Fruit fly (Drosophila melanogaster) whole organism, embryonic: ENCODE measurements around the gene cni.
A peak's percentile ranks its signal among the peaks of the same experiment; 100 is the strongest.

Experiments
- Bdp1 ChIP-seq: fragments of 200-800 bp; sonication (Bioruptor generic); optimal IDR thresholded peaks from 3 replicates; lab custom pipeline; 2016; ENCODE audit warnings: missing biosample characterization, missing genetic modification characterization
- CG11504 ChIP-seq: fragments of 200-800 bp; sonication (Bioruptor generic); optimal IDR thresholded peaks from 3 replicates; lab custom pipeline; 2019; ENCODE audit warnings: missing biosample characterization, mild to moderate bottlenecking, missing genetic modification characterization, moderate library complexity
- CG12219 ChIP-seq: fragments of 200-800 bp; sonication (Bioruptor generic); optimal IDR thresholded peaks from 3 replicates; lab custom pipeline; 2018; ENCODE audit warnings: missing biosample characterization, mild to moderate bottlenecking, missing genetic modification characterization
- CG15696 ChIP-seq: fragments of 200-800 bp; sonication (Bioruptor generic); optimal IDR thresholded peaks from 2 replicates; lab custom pipeline; 2019; ENCODE audit warnings: missing biosample characterization, mild to moderate bottlenecking, missing genetic modification characterization, moderate library complexity
- CG18262 ChIP-seq: fragments of 200-800 bp; optimal IDR thresholded peaks from 3 replicates; lab custom pipeline; 2019; ENCODE audit warnings: missing biosample characterization, mild to moderate bottlenecking, missing genetic modification characterization, moderate library complexity
- CG18599 ChIP-seq: fragments of 200-800 bp; sonication (Bioruptor generic); optimal IDR thresholded peaks from 3 replicates; lab custom pipeline; 2017; ENCODE audit warnings: missing biosample characterization, missing genetic modification characterization, mild to moderate bottlenecking, moderate library complexity, missing genetic modification reagents
- CG30431 ChIP-seq: fragments of 200-800 bp; sonication (Bioruptor generic); optimal IDR thresholded peaks from 2 replicates; lab custom pipeline; 2017; ENCODE audit warnings: missing biosample characterization, missing genetic modification characterization
- CG3065 ChIP-seq: fragments of 200-800 bp; sonication (Bioruptor generic); optimal IDR thresholded peaks from 2 replicates; lab custom pipeline; 2016; ENCODE audit warnings: missing biosample characterization, missing genetic modification characterization
- CG34224 ChIP-seq: fragments of 200-800 bp; sonication (Bioruptor generic); IDR thresholded peaks from 3 replicates; pipeline ENCODE4 v1.3.6; 2022; ENCODE audit warnings: missing biosample characterization, missing genetic modification characterization; ENCODE audit not compliant: partially characterized antibody
- CG43689 ChIP-seq: fragments of 200-800 bp; sonication (Bioruptor generic); IDR thresholded peaks from 2 replicates; pipeline ENCODE4 v1.3.6; 2022; ENCODE audit warnings: missing biosample characterization, missing genetic modification characterization
- CG4730 ChIP-seq: fragments of 200-800 bp; sonication (Bioruptor generic); IDR thresholded peaks from 2 replicates; pipeline ENCODE4 v1.3.6; 2022; ENCODE audit warnings: missing biosample characterization, missing genetic modification characterization
- CG4820 ChIP-seq: fragments of 200-800 bp; sonication (Bioruptor generic); optimal IDR thresholded peaks from 3 replicates; lab custom pipeline; 2016; ENCODE audit warnings: missing biosample characterization, missing genetic modification characterization
- CG5953 ChIP-seq: fragments of 200-800 bp; sonication (Bioruptor generic); IDR thresholded peaks from 2 replicates; pipeline ENCODE4 v1.3.6; 2022; ENCODE audit warnings: missing biosample characterization, missing genetic modification characterization
- CG6175 ChIP-seq: fragments of 200-800 bp; sonication (Bioruptor generic); IDR thresholded peaks from 3 replicates; pipeline ENCODE4 v1.3.6; 2022; ENCODE audit warnings: missing biosample characterization, missing genetic modification characterization
- CG6791 ChIP-seq: fragments of 200-800 bp; sonication (Bioruptor generic); IDR thresholded peaks from 3 replicates; pipeline ENCODE4 v1.3.6; 2022; ENCODE audit warnings: missing biosample characterization, missing genetic modification characterization; ENCODE audit not compliant: partially characterized antibody
- CG8924 ChIP-seq: fragments of 200-800 bp; optimal IDR thresholded peaks from 3 replicates; lab custom pipeline; 2019; ENCODE audit warnings: missing biosample characterization, mild to moderate bottlenecking, missing genetic modification characterization, moderate library complexity
- Dbx ChIP-seq: fragments of 200-800 bp; sonication (Bioruptor generic); IDR thresholded peaks from 3 replicates; pipeline ENCODE4 v1.3.6; 2022; ENCODE audit warnings: missing biosample characterization, missing genetic modification characterization
- Doc3 ChIP-seq: fragments of 200-800 bp; sonication (Bioruptor generic); IDR thresholded peaks from 3 replicates; pipeline ENCODE4 v1.3.6; 2022; ENCODE audit warnings: missing biosample characterization, missing genetic modification characterization; ENCODE audit not compliant: partially characterized antibody
- Drgx ChIP-seq: fragments of 200-800 bp; sonication (Bioruptor generic); IDR thresholded peaks from 2 replicates; pipeline ENCODE4 v1.3.6; 2022; ENCODE audit warnings: missing biosample characterization, missing genetic modification characterization
- Ets65A ChIP-seq: fragments of 200-800 bp; sonication (Bioruptor generic); peaks from one replicate; lab custom pipeline; 2016; ENCODE audit warnings: missing biosample characterization, missing genetic modification characterization
- H2.0 ChIP-seq: fragments of 200-800 bp; sonication (Bioruptor generic); IDR thresholded peaks from 2 replicates; pipeline ENCODE4 v1.3.6; 2022; ENCODE audit warnings: missing biosample characterization, missing genetic modification characterization
- Hmr ChIP-seq: fragments of 200-800 bp; sonication (Bioruptor generic); optimal IDR thresholded peaks from 3 replicates; lab custom pipeline; 2017; ENCODE audit warnings: mild to moderate bottlenecking, missing biosample characterization, missing genetic modification reagents, missing genetic modification characterization
- Hr3 ChIP-seq: fragments of 200-800 bp; sonication (Bioruptor generic); optimal IDR thresholded peaks from 3 replicates; lab custom pipeline; 2016; ENCODE audit warnings: missing biosample characterization, missing genetic modification characterization
- Kr ChIP-seq: fragments of 200-800 bp; sonication (Bioruptor generic); optimal IDR thresholded peaks from 2 replicates; lab custom pipeline; 2017; ENCODE audit warnings: missing biosample characterization, mild to moderate bottlenecking, missing genetic modification characterization
- NK7.1 ChIP-seq: fragments of 200-800 bp; sonication (Bioruptor generic); optimal IDR thresholded peaks from 3 replicates; lab custom pipeline; 2016; ENCODE audit warnings: missing biosample characterization, missing genetic modification characterization
- Rx ChIP-seq: fragments of 200-800 bp; sonication (Bioruptor generic); IDR thresholded peaks from 2 replicates; pipeline ENCODE4 v1.3.6; 2022; ENCODE audit warnings: missing biosample characterization, missing genetic modification characterization
- Six4 ChIP-seq: fragments of 200-800 bp; sonication (Bioruptor generic); optimal IDR thresholded peaks from 2 replicates; lab custom pipeline; 2016; ENCODE audit warnings: missing biosample characterization, missing genetic modification characterization
- Ssrp ChIP-seq: fragments of 200-800 bp; sonication (Bioruptor generic); optimal IDR thresholded peaks from 2 replicates; lab custom pipeline; 2018; ENCODE audit warnings: missing biosample characterization, mild to moderate bottlenecking, missing genetic modification characterization, moderate library complexity
- aop ChIP-seq: fragments of 200-800 bp; sonication (Bioruptor generic); IDR thresholded peaks from 2 replicates; pipeline ENCODE4 v1.3.6; 2022; ENCODE audit warnings: missing biosample characterization, missing genetic modification characterization
- ato ChIP-seq: fragments of 200-800 bp; sonication (Bioruptor generic); IDR thresholded peaks from 2 replicates; pipeline ENCODE4 v1.3.6; 2022; ENCODE audit warnings: missing biosample characterization, missing genetic modification characterization; ENCODE audit not compliant: partially characterized antibody
- bigmax ChIP-seq: fragments of 200-800 bp; sonication (Bioruptor generic); optimal IDR thresholded peaks from 2 replicates; lab custom pipeline; 2018; ENCODE audit warnings: missing biosample characterization, mild to moderate bottlenecking, missing genetic modification characterization
- cad ChIP-seq: fragments of >200 bp; optimal IDR thresholded peaks from 2 replicates; lab custom pipeline; 2017; ENCODE audit warnings: missing biosample characterization, missing genetic modification characterization
- cato ChIP-seq: fragments of 200-800 bp; sonication (Bioruptor generic); optimal IDR thresholded peaks from 2 replicates; lab custom pipeline; 2016; ENCODE audit warnings: missing biosample characterization, missing genetic modification characterization, borderline replicate concordance
- croc ChIP-seq: fragments of 200-800 bp; sonication (Bioruptor generic); conservative IDR thresholded peaks from 3 replicates; pipeline ENCODE4 v1.3.6; 2022; ENCODE audit warnings: missing biosample characterization, missing genetic modification characterization
- danr ChIP-seq: fragments of 200-800 bp; sonication (Bioruptor generic); IDR thresholded peaks from 2 replicates; pipeline ENCODE4 v1.3.6; 2022; ENCODE audit warnings: missing biosample characterization, missing genetic modification characterization
- dmrt11E ChIP-seq: fragments of 200-800 bp; sonication (Bioruptor generic); optimal IDR thresholded peaks from 3 replicates; lab custom pipeline; 2018; ENCODE audit warnings: missing biosample characterization, mild to moderate bottlenecking, missing genetic modification characterization, moderate library complexity
- dmrt99B ChIP-seq: fragments of 200-800 bp; sonication (Bioruptor generic); optimal IDR thresholded peaks from 2 replicates; lab custom pipeline; 2018; ENCODE audit warnings: missing biosample characterization, mild to moderate bottlenecking, missing genetic modification characterization, moderate library complexity
- esg ChIP-seq: fragments of 200-800 bp; sonication (Bioruptor generic); conservative IDR thresholded peaks from 2 replicates; pipeline ENCODE4 v1.3.6; 2022; ENCODE audit warnings: missing biosample characterization, missing genetic modification characterization
- ewg ChIP-seq: fragments of 200-800 bp; sonication (Bioruptor generic); optimal IDR thresholded peaks from 3 replicates; lab custom pipeline; 2017; ENCODE audit warnings: mild to moderate bottlenecking, missing biosample characterization, missing genetic modification reagents, missing genetic modification characterization
- exex ChIP-seq: fragments of 200-800 bp; sonication (Bioruptor generic); optimal IDR thresholded peaks from 4 replicates; lab custom pipeline; 2018; ENCODE audit warnings: missing biosample characterization, mild to moderate bottlenecking, missing genetic modification characterization, moderate library complexity
- fru ChIP-seq: fragments of >200 bp; optimal IDR thresholded peaks from 2 replicates; lab custom pipeline; 2017
- gsb-n ChIP-seq: fragments of 200-800 bp; sonication (Bioruptor generic); optimal IDR thresholded peaks from 3 replicates; lab custom pipeline; 2018; ENCODE audit warnings: missing biosample characterization, mild to moderate bottlenecking, missing genetic modification characterization
- kni ChIP-seq: fragments of 200-800 bp; sonication (Bioruptor generic); optimal IDR thresholded peaks from 3 replicates; lab custom pipeline; 2017; ENCODE audit warnings: mild to moderate bottlenecking, missing biosample characterization, missing genetic modification reagents, missing genetic modification characterization
- nmo ChIP-seq: fragments of 200-800 bp; sonication (Bioruptor generic); optimal IDR thresholded peaks from 2 replicates; lab custom pipeline; 2018; ENCODE audit warnings: missing biosample characterization, mild to moderate bottlenecking, missing genetic modification characterization, moderate library complexity
- p53 ChIP-seq: fragments of 200-800 bp; sonication (Bioruptor generic); optimal IDR thresholded peaks from 2 replicates; lab custom pipeline; 2016; ENCODE audit warnings: missing biosample characterization, missing genetic modification characterization
- pb ChIP-seq: fragments of 200-800 bp; sonication (Bioruptor generic); optimal IDR thresholded peaks from 3 replicates; lab custom pipeline; 2016; ENCODE audit warnings: missing biosample characterization, missing genetic modification characterization
- sd ChIP-seq: fragments of 200-800 bp; sonication (Bioruptor generic); optimal IDR thresholded peaks from 3 replicates; lab custom pipeline; 2018; ENCODE audit warnings: missing biosample characterization, mild to moderate bottlenecking, missing genetic modification characterization, moderate library complexity
- slbo ChIP-seq: fragments of 200-800 bp; sonication (Bioruptor generic); IDR thresholded peaks from 2 replicates; pipeline ENCODE4 v1.3.6; 2022; ENCODE audit warnings: missing biosample characterization, missing genetic modification characterization
- ssp ChIP-seq: fragments of 200-800 bp; sonication (Bioruptor generic); IDR thresholded peaks from 2 replicates; pipeline ENCODE4 v1.3.6; 2022; ENCODE audit warnings: missing biosample characterization, missing genetic modification characterization
- ttk ChIP-seq: fragments of 200-800 bp; sonication (Bioruptor generic); IDR thresholded peaks from 2 replicates; pipeline ENCODE4 v2.1.2; 2022; ENCODE audit warnings: missing biosample characterization, missing genetic modification characterization
- tup ChIP-seq: fragments of 200-800 bp; sonication (Bioruptor generic); optimal IDR thresholded peaks from 2 replicates; lab custom pipeline; 2016; ENCODE audit warnings: missing biosample characterization, mild to moderate bottlenecking, missing genetic modification characterization, moderate library complexity

Gene cni

DNA sequence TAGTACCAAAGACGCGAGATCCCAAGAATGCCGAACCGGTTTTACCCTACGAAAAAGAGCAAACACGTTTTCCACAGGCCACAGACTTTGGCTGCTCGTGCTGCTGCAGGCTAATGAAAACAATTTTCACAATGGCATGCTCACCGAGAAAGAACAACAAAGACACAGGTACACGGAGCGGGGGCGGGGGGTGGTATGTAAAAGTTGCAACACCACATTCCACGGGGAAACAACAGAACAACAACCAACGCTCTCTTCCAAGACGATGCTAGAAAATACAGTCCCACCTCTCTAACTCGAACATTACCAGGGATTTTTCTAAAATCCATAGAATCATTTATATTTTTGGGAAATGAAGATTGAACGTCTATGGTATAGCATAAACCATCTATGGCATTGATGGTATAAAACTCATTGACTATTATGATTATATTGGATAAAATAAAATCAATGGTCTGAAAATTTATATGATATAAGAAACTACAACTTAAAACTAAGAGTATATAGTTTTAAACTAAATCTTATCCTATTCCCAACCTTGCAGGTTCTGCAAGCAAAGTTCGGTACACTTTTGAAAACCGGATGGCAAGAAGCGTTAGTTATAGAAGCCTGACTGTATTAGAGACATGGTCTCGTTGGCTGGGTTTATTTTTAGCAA lies 29.0 kb downstream of the cni start (continued):
- TF ChIP-seq cato (GFP tag; lab: Kevin White, UChicago) = no peak
- TF ChIP-seq Ets65A (GFP tag; lab: Kevin White, UChicago) = peak; percentile 38
- TF ChIP-seq kni (GFP tag; lab: Kevin White, UChicago) = peak; percentile 19
- no peak for TF ChIP-seq fru (lab: Kevin White, UChicago)
- TF ChIP-seq dmrt11E (tag; lab: Kevin White, UChicago) = peak; percentile 52
- no peak for TF ChIP-seq croc (GFP tag; lab: Robert Waterston, UW)
- TF ChIP-seq CG5953 = no peak
- no peak for TF ChIP-seq CG4730 (GFP tag; lab: Robert Waterston, UW)
- no peak for TF ChIP-seq Bdp1 (GFP tag; lab: Kevin White, UChicago)
- no peak for TF ChIP-seq esg
- no peak for TF ChIP-seq Rx
- TF ChIP-seq Ssrp (tag; lab: Kevin White, UChicago) = peak; percentile 26
- no peak for TF ChIP-seq slbo (GFP tag; lab: Robert Waterston, UW)
- TF ChIP-seq H2.0 (GFP tag; lab: Robert Waterston, UW) = no peak
- TF ChIP-seq ato (GFP tag; lab: Robert Waterston, UW) = no peak
- no peak for TF ChIP-seq NK7.1
- TF ChIP-seq aop (GFP tag; lab: Robert Waterston, UW) = no peak
- TF ChIP-seq CG18262 (tag; lab: Kevin White, UChicago) = peak; percentile 39
- TF ChIP-seq sd (tag; lab: Kevin White, UChicago) = peak; percentile 97
- no peak for TF ChIP-seq pb (GFP tag; lab: Kevin White, UChicago)
- TF ChIP-seq ewg (GFP tag; lab: Kevin White, UChicago) = no peak
- no peak for TF ChIP-seq CG12219 (GFP tag; lab: Kevin White, UChicago)
- no peak for TF ChIP-seq gsb-n
- TF ChIP-seq ssp = no peak
- TF ChIP-seq Drgx = no peak
- no peak for TF ChIP-seq Hr3
- no peak for TF ChIP-seq tup
- peak; percentile 21 for TF ChIP-seq nmo (GFP tag; lab: Kevin White, UChicago)
- no peak for TF ChIP-seq CG43689
- TF ChIP-seq CG6791 (GFP tag; lab: Robert Waterston, UW) = no peak
- TF ChIP-seq bigmax (GFP tag; lab: Kevin White, UChicago) = no peak
- no peak for TF ChIP-seq CG30431 (GFP tag; lab: Kevin White, UChicago)
- TF ChIP-seq CG4820 (GFP tag; lab: Kevin White, UChicago) = no peak
- no peak for TF ChIP-seq CG34224
- TF ChIP-seq Dbx (GFP tag; lab: Robert Waterston, UW) = no peak
- TF ChIP-seq Hmr (GFP tag; lab: Kevin White, UChicago) = no peak
- TF ChIP-seq Six4 = no peak
- no peak for TF ChIP-seq danr (GFP tag; lab: Robert Waterston, UW)
- peak; percentile 8 for TF ChIP-seq CG15696 (tag; lab: Kevin White, UChicago)
- no peak for TF ChIP-seq CG18599 (GFP tag; lab: Kevin White, UChicago)
- TF ChIP-seq ttk (GFP tag; lab: Robert Waterston, UW) = no peak
- no peak for TF ChIP-seq Doc3 (GFP tag; lab: Robert Waterston, UW)
- TF ChIP-seq CG11504 = peak; percentile 16
- no peak for TF ChIP-seq Kr (GFP tag; lab: Kevin White, UChicago)
- peak; percentile 15 for TF ChIP-seq CG8924 (tag; lab: Kevin White, UChicago)
- TF ChIP-seq CG3065 = no peak
- no peak for TF ChIP-seq cad (GFP tag; lab: Kevin White, UChicago)
- no peak for TF ChIP-seq dmrt99B (tag; lab: Kevin White, UChicago)
- no peak for TF ChIP-seq CG6175 (GFP tag; lab: Robert Waterston, UW)
- no peak for TF ChIP-seq p53 (GFP tag; lab: Kevin White, UChicago)
- TF ChIP-seq exex (tag; lab: Kevin White, UChicago) = no peak
